Worm (Caenorhabditis elegans) whole organism, young adult: Measurements from ENCODE around the gene Y25C1A.6.

Experiments
- C17E4.6 ChIP-seq: fragments of 200-800 bp; sonication (Bioruptor generic); IDR thresholded peaks from 2 replicates; pipeline ENCODE4 v1.3.6; 2022; ENCODE audit warnings: missing genetic modification reagents, missing genetic modification characterization, missing compliant biosample characterization
- Y67H2A.10 ChIP-seq: fragments of 200-800 bp; sonication (Bioruptor generic); conservative IDR thresholded peaks from 2 replicates; pipeline ENCODE4 v1.3.6; 2022; ENCODE audit warnings: missing genetic modification reagents, missing genetic modification characterization, missing compliant biosample characterization
- ama-1 ChIP-seq, 3 experiments: fragments of 150-350 bp in 1 of 3; sonication (generic microtip) in 2 of 3; optimal IDR thresholded peaks; 2 replicates each; lab custom pipeline; 2014 to 2018; ENCODE audit warnings: missing biosample characterization in 2 of 3, missing genetic modification characterization in 2 of 3, missing genetic modification reagents in 2 of 3
- attf-5 ChIP-seq: fragments of 200-800 bp; sonication (Bioruptor generic); optimal IDR thresholded peaks from 2 replicates; lab custom pipeline; 2018; ENCODE audit warnings: mild to moderate bottlenecking, missing genetic modification characterization, missing compliant biosample characterization
- cebp-2 ChIP-seq: fragments of 200-800 bp; sonication (Bioruptor generic); IDR thresholded peaks from 2 replicates; pipeline ENCODE4 v1.3.6; 2022; ENCODE audit warnings: missing genetic modification characterization, missing compliant biosample characterization
- hlh-12 ChIP-seq: sonication (generic microtip); optimal IDR thresholded peaks from 2 replicates; lab custom pipeline; 2016; ENCODE audit warnings: missing genetic modification characterization, missing compliant biosample characterization
- hsf-1 ChIP-seq: fragments of 200-800 bp; sonication (Bioruptor generic); IDR thresholded peaks from 2 replicates; pipeline ENCODE4 v1.3.6; 2022; ENCODE audit warnings: missing genetic modification reagents, missing genetic modification characterization, missing compliant biosample characterization
- pbrm-1 ChIP-seq: fragments of 200-800 bp; sonication (Bioruptor generic); IDR thresholded peaks from 2 replicates; pipeline ENCODE4 v1.3.6; 2022; ENCODE audit warnings: missing genetic modification reagents, missing genetic modification characterization, missing compliant biosample characterization
- snpc-4 ChIP-seq, 5 experiments: fragments of 150-350 bp in 1 of 5; sonication (generic microtip) in 4 of 5; optimal IDR thresholded peaks; 2 replicates each; lab custom pipeline; 2014 to 2018; ENCODE audit warnings: missing genetic modification characterization in 5 of 5, missing biosample characterization in 3 of 5, antibody characterized with exemption in 2 of 5, mild to moderate bottlenecking in 2 of 5, missing compliant biosample characterization in 2 of 5, missing genotype in 2 of 5, moderate library complexity in 2 of 5, missing genetic modification reagents in 1 of 5
- sptf-2 ChIP-seq: fragments of 200-800 bp; sonication (Bioruptor generic); optimal IDR thresholded peaks from 2 replicates; lab custom pipeline; 2018; ENCODE audit warnings: mild to moderate bottlenecking, missing genetic modification characterization, missing compliant biosample characterization
- unc-62 ChIP-seq: fragments of 150-350 bp; optimal IDR thresholded peaks from 2 replicates; lab custom pipeline; 2014; ENCODE audit warnings: missing biosample characterization, missing genetic modification reagents, missing genetic modification characterization

- TF ChIP-seq cebp-2 (GFP tag; lab: Robert Waterston, UW) (no peak), C17E4.6 (GFP tag; lab: Robert Waterston, UW) (no peak), unc-62 (GFP tag; lab: Kevin White, UChicago) (no peak), attf-5 (no peak), hlh-12 (tag; lab: Kevin White, UChicago) (no peak), hsf-1 (GFP tag; lab: Robert Waterston, UW) (no peak), sptf-2 (GFP tag; lab: Kevin White, UChicago) (no peak), snpc-4 (GFP tag; optimal IDR thresholded peaks at IDR 0.05; lab: Kevin White, UChicago) (no peak), snpc-4 (tag; optimal IDR thresholded peaks at IDR 0.05; lab: Kevin White, UChicago) (no peak), ama-1 (optimal IDR thresholded peaks at IDR 0.05; lab: Kevin White, UChicago) (no peak), ama-1 (GFP tag; optimal IDR thresholded peaks at IDR 0.05; lab: Kevin White, UChicago) (no peak), pbrm-1 (no peak), Y67H2A.10 (GFP tag; lab: Robert Waterston, UW) (no peak)
Observed at ce11 chrII:3043358-3043757, 17.5 kb upstream of the Y25C1A.6 start, which contains the start of gene B0454.8.
